Fruit fly (Drosophila melanogaster) whole organism, embryonic: ENCODE measurements around the gene CG10431.

ENCODE experiments used
- Abd-B ChIP-seq: fragments of 200-800 bp; sonication (Bioruptor generic); optimal IDR thresholded peaks from 2 replicates; lab custom pipeline; 2018; ENCODE audit warnings: missing biosample characterization, mild to moderate bottlenecking, missing genetic modification characterization, moderate library complexity
- B-H2 ChIP-seq: fragments of 200-800 bp; sonication (Bioruptor generic); optimal IDR thresholded peaks from 2 replicates; lab custom pipeline; 2018; ENCODE audit warnings: missing biosample characterization, mild to moderate bottlenecking, missing genetic modification characterization
- CG10431 ChIP-seq: fragments of 200-800 bp; sonication (Bioruptor generic); optimal IDR thresholded peaks from 3 replicates; lab custom pipeline; 2018; ENCODE audit warnings: missing biosample characterization, mild to moderate bottlenecking, missing genetic modification characterization
- CG10462 ChIP-seq: fragments of 200-800 bp; sonication (Bioruptor generic); optimal IDR thresholded peaks from 2 replicates; lab custom pipeline; 2016; ENCODE audit warnings: missing biosample characterization, missing genetic modification characterization
- CG11504 ChIP-seq: fragments of 200-800 bp; sonication (Bioruptor generic); optimal IDR thresholded peaks from 3 replicates; lab custom pipeline; 2019; ENCODE audit warnings: missing biosample characterization, mild to moderate bottlenecking, missing genetic modification characterization, moderate library complexity
- CG15073 ChIP-seq: fragments of 200-800 bp; sonication (Bioruptor generic); optimal IDR thresholded peaks from 2 replicates; lab custom pipeline; 2016; ENCODE audit warnings: missing biosample characterization, missing genetic modification characterization
- CG15514 ChIP-seq: fragments of 200-800 bp; sonication (Bioruptor generic); optimal IDR thresholded peaks from 3 replicates; lab custom pipeline; 2017; ENCODE audit warnings: missing biosample characterization, missing genetic modification characterization, mild to moderate bottlenecking, moderate library complexity, missing genetic modification reagents
- CG16813 ChIP-seq: fragments of 200-800 bp; sonication (Bioruptor generic); IDR thresholded peaks from 3 replicates; pipeline ENCODE4 v1.3.6; 2022; ENCODE audit warnings: missing biosample characterization, missing genetic modification characterization; ENCODE audit not compliant: partially characterized antibody
- CG1792 ChIP-seq: fragments of 200-800 bp; sonication (Bioruptor generic); optimal IDR thresholded peaks from 2 replicates; lab custom pipeline; 2016; ENCODE audit warnings: missing biosample characterization, missing genetic modification characterization
- CG18599 ChIP-seq: fragments of 200-800 bp; sonication (Bioruptor generic); optimal IDR thresholded peaks from 3 replicates; lab custom pipeline; 2017; ENCODE audit warnings: missing biosample characterization, missing genetic modification characterization, mild to moderate bottlenecking, moderate library complexity, missing genetic modification reagents
- CG2199 ChIP-seq: fragments of 200-800 bp; sonication (Bioruptor generic); IDR thresholded peaks from 3 replicates; pipeline ENCODE4 v1.3.6; 2022; ENCODE audit warnings: missing biosample characterization, missing genetic modification characterization
- CG31224 ChIP-seq: fragments of 200-800 bp; sonication (Bioruptor generic); IDR thresholded peaks from 2 replicates; pipeline ENCODE4 v1.3.6; 2022; ENCODE audit warnings: missing biosample characterization, missing genetic modification characterization
- CG7357 ChIP-seq: fragments of 200-800 bp; sonication (Bioruptor generic); IDR thresholded peaks from 3 replicates; pipeline ENCODE4 v1.3.6; 2022; ENCODE audit warnings: missing biosample characterization, missing genetic modification characterization
- CG8388 ChIP-seq: fragments of 200-800 bp; sonication (Bioruptor generic); optimal IDR thresholded peaks from 2 replicates; lab custom pipeline; 2019; ENCODE audit warnings: missing biosample characterization, mild to moderate bottlenecking, missing genetic modification characterization, moderate library complexity
- CG8765 ChIP-seq: fragments of 200-800 bp; sonication (Bioruptor generic); IDR thresholded peaks from 2 replicates; pipeline ENCODE4 v1.3.6; 2022; ENCODE audit warnings: missing biosample characterization, missing genetic modification characterization
- Camta ChIP-seq: fragments of 200-800 bp; sonication (Bioruptor generic); optimal IDR thresholded peaks from 2 replicates; lab custom pipeline; 2016; ENCODE audit warnings: missing biosample characterization, missing genetic modification characterization
- CoRest ChIP-seq: fragments of 200-800 bp; sonication (Bioruptor generic); optimal IDR thresholded peaks from 3 replicates; lab custom pipeline; 2018; ENCODE audit warnings: missing biosample characterization, mild to moderate bottlenecking, missing genetic modification characterization, moderate library complexity
- Deaf1 ChIP-seq: fragments of 200-800 bp; optimal IDR thresholded peaks from 3 replicates; lab custom pipeline; 2019; ENCODE audit warnings: missing biosample characterization, mild to moderate bottlenecking, missing genetic modification characterization, moderate library complexity
- HLHmδ ChIP-seq: fragments of 200-800 bp; sonication (Bioruptor generic); optimal IDR thresholded peaks from 2 replicates; lab custom pipeline; 2018; ENCODE audit warnings: missing biosample characterization, mild to moderate bottlenecking, missing genetic modification characterization, moderate library complexity
- Med ChIP-seq: fragments of 200-800 bp; sonication (Bioruptor generic); peaks from one replicate; lab custom pipeline; 2016; ENCODE audit warnings: missing biosample characterization, missing genetic modification characterization, mild to moderate bottlenecking, inconsistent platforms, moderate library complexity
- Mes4 ChIP-seq: fragments of 200-800 bp; sonication (Bioruptor generic); optimal IDR thresholded peaks from 2 replicates; lab custom pipeline; 2016; ENCODE audit warnings: missing biosample characterization, missing genetic modification characterization
- YL-1 ChIP-seq: fragments of 200-800 bp; sonication (Bioruptor generic); optimal IDR thresholded peaks from 3 replicates; lab custom pipeline; 2017; ENCODE audit warnings: missing biosample characterization, mild to moderate bottlenecking, missing genetic modification characterization
- btn ChIP-seq: fragments of 200-800 bp; sonication (Bioruptor generic); optimal IDR thresholded peaks from 2 replicates; lab custom pipeline; 2016; ENCODE audit warnings: missing biosample characterization, missing genetic modification characterization
- corto ChIP-seq: fragments of 200-800 bp; sonication (Bioruptor generic); optimal IDR thresholded peaks from 2 replicates; lab custom pipeline; 2016; ENCODE audit warnings: missing biosample characterization, mild to moderate bottlenecking, missing genetic modification characterization, moderate library complexity
- crol ChIP-seq: fragments of 200-800 bp; sonication (Bioruptor generic); IDR thresholded peaks from 2 replicates; pipeline ENCODE4 v1.3.6; 2022; ENCODE audit warnings: missing biosample characterization, missing genetic modification characterization
- dan ChIP-seq: fragments of 200-800 bp; sonication (Bioruptor generic); IDR thresholded peaks from 2 replicates; pipeline ENCODE4 v1.3.6; 2022; ENCODE audit warnings: missing biosample characterization, missing genetic modification characterization
- dimm ChIP-seq: fragments of 200-800 bp; sonication (Bioruptor generic); IDR thresholded peaks from 2 replicates; pipeline ENCODE4 v1.3.6; 2022; ENCODE audit warnings: missing biosample characterization, missing genetic modification characterization
- esg ChIP-seq: fragments of 200-800 bp; sonication (Bioruptor generic); conservative IDR thresholded peaks from 2 replicates; pipeline ENCODE4 v1.3.6; 2022; ENCODE audit warnings: missing biosample characterization, missing genetic modification characterization
- ham ChIP-seq: fragments of 200-800 bp; sonication (Bioruptor generic); IDR thresholded peaks from 2 replicates; pipeline ENCODE4 v1.3.6; 2022; ENCODE audit warnings: missing biosample characterization, missing genetic modification characterization
- hth ChIP-seq: fragments of >200 bp; optimal IDR thresholded peaks from 2 replicates; lab custom pipeline; 2017; ENCODE audit warnings: inconsistent platforms
- insv ChIP-seq, 2 experiments: fragments of 200-800 bp; sonication (Bioruptor generic); optimal IDR thresholded peaks; 3 replicates each; lab custom pipeline; 2016 to 2018; ENCODE audit warnings: missing biosample characterization in 2 of 2, missing genetic modification characterization in 2 of 2
- pho ChIP-seq: fragments of 200-800 bp; sonication (Bioruptor generic); optimal IDR thresholded peaks from 2 replicates; lab custom pipeline; 2016; ENCODE audit warnings: missing biosample characterization, missing genetic modification characterization
- sc ChIP-seq, 3 experiments: fragments of >200 bp in 2 of 3; fragments of 200-800 bp in 1 of 3; sonication (Bioruptor generic) in 1 of 3; optimal IDR thresholded peaks; 2 replicates in 2 of 3; 3 replicates in 1 of 3; lab custom pipeline; 2017; ENCODE audit warnings: mild to moderate bottlenecking in 1 of 3, missing biosample characterization in 1 of 3, missing genetic modification characterization in 1 of 3, missing genetic modification reagents in 1 of 3
- schlank ChIP-seq: fragments of 200-800 bp; sonication (Bioruptor generic); optimal IDR thresholded peaks from 2 replicates; lab custom pipeline; 2018; ENCODE audit warnings: missing biosample characterization, mild to moderate bottlenecking, missing genetic modification characterization
- sd ChIP-seq: fragments of 200-800 bp; sonication (Bioruptor generic); optimal IDR thresholded peaks from 3 replicates; lab custom pipeline; 2018; ENCODE audit warnings: missing biosample characterization, mild to moderate bottlenecking, missing genetic modification characterization, moderate library complexity
- stc ChIP-seq: fragments of 200-800 bp; sonication (Bioruptor generic); IDR thresholded peaks from 2 replicates; pipeline ENCODE4 v1.3.6; 2022; ENCODE audit warnings: missing biosample characterization, missing genetic modification characterization
- unpg ChIP-seq: fragments of 200-800 bp; sonication (Bioruptor generic); optimal IDR thresholded peaks from 3 replicates; lab custom pipeline; 2018; ENCODE audit warnings: missing biosample characterization, mild to moderate bottlenecking, missing genetic modification characterization, moderate library complexity
- z ChIP-seq: fragments of 200-800 bp; sonication (Bioruptor generic); IDR thresholded peaks from 3 replicates; pipeline ENCODE4 v1.3.6; 2022; ENCODE audit warnings: missing biosample characterization, missing genetic modification characterization

CG10431 gene

DNA sequence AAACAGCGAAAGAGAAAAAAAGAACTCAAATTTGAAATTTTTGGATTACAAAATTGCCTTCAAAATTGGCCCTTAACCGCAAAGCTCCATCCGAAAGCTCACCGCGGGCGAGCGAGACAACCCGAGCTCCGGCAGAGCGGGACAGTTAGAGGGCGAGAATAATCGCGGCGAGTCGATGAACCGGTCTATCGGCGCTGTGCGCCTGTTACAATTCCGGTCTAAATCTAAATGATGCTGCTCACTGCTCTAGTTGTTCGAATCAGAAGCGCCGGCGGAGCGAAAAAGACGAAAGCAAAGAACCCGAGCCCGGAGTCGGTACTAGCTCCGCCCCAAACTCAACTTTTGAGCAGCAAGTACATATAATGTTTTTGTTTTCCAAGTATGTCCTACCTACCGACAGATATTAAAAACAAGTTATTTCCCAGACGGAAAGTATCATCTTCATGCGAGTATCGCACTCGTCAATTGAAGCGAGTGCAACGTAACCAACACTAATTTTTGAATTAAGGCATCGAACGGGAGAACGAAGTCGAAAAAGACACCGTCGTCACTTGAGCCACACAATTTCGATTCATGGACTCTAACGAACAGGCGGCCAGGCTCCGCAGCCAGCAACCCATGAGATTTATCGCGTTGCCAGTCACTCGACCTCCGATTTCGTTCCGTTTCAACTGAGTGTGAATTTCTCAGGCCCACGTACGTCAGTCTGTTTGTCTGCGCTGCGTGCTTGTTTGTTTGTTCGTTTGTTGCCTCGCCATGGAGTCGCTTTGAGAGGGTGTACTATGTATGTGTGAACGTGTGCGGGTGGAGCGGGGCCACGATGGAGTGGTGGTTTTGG, 30.1 kb upstream of the CG10431 start (continued):
- TF ChIP-seq B-H2 (GFP tag; lab: Kevin White, UChicago): peak; percentile 43
- no peak for TF ChIP-seq CG10431 (GFP tag; lab: Kevin White, UChicago)
- no peak for TF ChIP-seq stc (GFP tag; lab: Robert Waterston, UW)
- no peak for TF ChIP-seq esg (GFP tag; lab: Robert Waterston, UW)
- no peak for TF ChIP-seq CG18599
- no peak for TF ChIP-seq YL-1 (GFP tag; lab: Kevin White, UChicago)
- TF ChIP-seq Abd-B (GFP tag; lab: Kevin White, UChicago): no peak
- no peak for TF ChIP-seq CG10462 (GFP tag; lab: Kevin White, UChicago)
- TF ChIP-seq schlank (tag; lab: Kevin White, UChicago): no peak
- peak; percentile 52 for TF ChIP-seq CoRest
- no peak for TF ChIP-seq corto
- TF ChIP-seq insv (GFP tag; optimal IDR thresholded peaks at IDR 0.05; lab: Kevin White, UChicago): peak in 1 of 2 experiments; percentile 75
- no peak for TF ChIP-seq CG7357 (GFP tag; lab: Robert Waterston, UW)
- no peak for TF ChIP-seq CG16813 (GFP tag; lab: Robert Waterston, UW)

- TF ChIP-seq CG8765 (GFP tag; lab: Robert Waterston, UW) (no peak), CG2199 (GFP tag; lab: Robert Waterston, UW) (0 out of 3 replicates have a peak, but pooled peaks have one; percentile 14), z (GFP tag; lab: Robert Waterston, UW) (peak; percentile 75), dimm (GFP tag; lab: Robert Waterston, UW) (no peak), hth (lab: Kevin White, UChicago) (no peak), CG11504 (no peak), sd (tag; lab: Kevin White, UChicago) (peak; percentile 18), CG15514 (GFP tag; lab: Kevin White, UChicago) (no peak), ham (0 out of 2 replicates have a peak, but pooled peaks have one; percentile 6), CG15073 (GFP tag; lab: Kevin White, UChicago) (no peak), Med (peak; percentile 0), Deaf1 (tag; lab: Kevin White, UChicago) (peak; percentile 56), crol (GFP tag; lab: Robert Waterston, UW) (peak; percentile 53), CG31224 (GFP tag; lab: Robert Waterston, UW) (peak; percentile 79), Camta (GFP tag; lab: Kevin White, UChicago) (no peak), CG8388 (GFP tag; lab: Kevin White, UChicago) (peak; percentile 40), HLHmδ (GFP tag; lab: Kevin White, UChicago) (peak; percentile 15), pho (GFP tag; lab: Kevin White, UChicago) (no peak), CG1792 (GFP tag; lab: Kevin White, UChicago) (no peak), unpg (GFP tag; lab: Kevin White, UChicago) (no peak), Mes4 (GFP tag; lab: Kevin White, UChicago) (no peak), sc (optimal IDR thresholded peaks at IDR 0.05; lab: Kevin White, UChicago) (no peak), sc (GFP tag; optimal IDR thresholded peaks at IDR 0.05; lab: Kevin White, UChicago) (no peak), btn (GFP tag; lab: Kevin White, UChicago) (no peak), dan (GFP tag; lab: Robert Waterston, UW) (no peak)
- TF ChIP-seq, all 482 proteins: peak for 10
Observed at dm6 chr2L:18945765-18946552, 28.6 kb upstream of the CG10431 start, which contains the start of gene CG46304. Gene CG46304, plus strand, starts transcription at chr2L:18946305.
